Worm (Caenorhabditis elegans) whole organism, early embryonic: Measurements from ENCODE around the gene C17B7.15.
"Not testable (repeated sequence)": the region's sequence is repeated elsewhere in the genome, so short reads cannot be mapped to it uniquely, and the experiment has no call there.

ENCODE experiments used
- B0310.2 ChIP-seq: sonication (generic microtip); optimal IDR thresholded peaks from 2 replicates; lab custom pipeline; 2016; ENCODE audit warnings: mild to moderate bottlenecking, missing genetic modification characterization, missing compliant biosample characterization
- aly-1 ChIP-seq: sonication (generic microtip); optimal IDR thresholded peaks from 2 replicates; lab custom pipeline; 2016; ENCODE audit warnings: missing genetic modification characterization, missing compliant biosample characterization
- ama-1 ChIP-seq: fragments of 150-350 bp; optimal IDR thresholded peaks from 2 replicates; lab custom pipeline; 2014
- ceh-13 ChIP-seq: fragments of 200-800 bp; sonication (Bioruptor generic); optimal IDR thresholded peaks from 2 replicates; lab custom pipeline; 2018; ENCODE audit warnings: mild to moderate bottlenecking, missing genetic modification characterization, missing compliant biosample characterization
- ceh-36 ChIP-seq: sonication (generic microtip); optimal IDR thresholded peaks from 2 replicates; lab custom pipeline; 2016; ENCODE audit warnings: missing genetic modification characterization, inconsistent platforms, missing compliant biosample characterization
- ets-7 ChIP-seq: sonication (generic microtip); optimal IDR thresholded peaks from 2 replicates; lab custom pipeline; 2016; ENCODE audit warnings: missing genotype, missing genetic modification characterization, missing compliant biosample characterization
- flt-1 ChIP-seq: fragments of 200-800 bp; sonication (Bioruptor generic); IDR thresholded peaks from 2 replicates; pipeline ENCODE4 v1.3.6; 2022; ENCODE audit warnings: missing genetic modification characterization, missing compliant biosample characterization
- hmg-4 ChIP-seq: fragments of 200-800 bp; sonication (Bioruptor generic); optimal IDR thresholded peaks from 2 replicates; lab custom pipeline; 2018; ENCODE audit warnings: mild to moderate bottlenecking, missing genetic modification characterization, missing compliant biosample characterization
- hnd-1 ChIP-seq: sonication (generic microtip); optimal IDR thresholded peaks from 2 replicates; lab custom pipeline; 2016; ENCODE audit warnings: missing genetic modification characterization, missing compliant biosample characterization
- pes-1 ChIP-seq: fragments of 200-800 bp; sonication (Bioruptor generic); IDR thresholded peaks from 2 replicates; pipeline ENCODE4 v1.3.6; 2022; ENCODE audit warnings: missing genetic modification reagents, missing genetic modification characterization, missing compliant biosample characterization
- scrt-1 ChIP-seq: fragments of 200-800 bp; sonication (Bioruptor generic); IDR thresholded peaks from 2 replicates; pipeline ENCODE4 v1.3.6; 2022; ENCODE audit warnings: missing genetic modification characterization, missing compliant biosample characterization
- sea-1 ChIP-seq: fragments of 200-800 bp; sonication (Bioruptor generic); conservative IDR thresholded peaks from 2 replicates; pipeline ENCODE4 v1.3.6; 2022; ENCODE audit warnings: missing genetic modification characterization, missing compliant biosample characterization
- tbx-11 ChIP-seq: fragments of 200-800 bp; sonication (Bioruptor generic); IDR thresholded peaks from 2 replicates; pipeline ENCODE4 v1.3.6; 2022; ENCODE audit warnings: missing genetic modification characterization, missing compliant biosample characterization
- tbx-37 ChIP-seq: fragments of 200-800 bp; sonication (Bioruptor generic); conservative IDR thresholded peaks from 2 replicates; pipeline ENCODE4 v1.3.6; 2022; ENCODE audit warnings: missing genetic modification reagents, missing genetic modification characterization, missing compliant biosample characterization

The C17B7.15 gene

ce11 chrV:3394694-3395240 is 44.8 kb downstream of the C17B7.15 start, which contains the start of gene T20D4.15:
T20D4.15 (minus strand) TSS chrV:3394744.
- TF ChIP-seq hmg-4 (GFP tag; lab: Kevin White, UChicago) (no peak), tbx-37 (GFP tag; lab: Robert Waterston, UW) (no peak), ceh-36 (tag; lab: Kevin White, UChicago) (no peak), tbx-11 (GFP tag; lab: Robert Waterston, UW) (no peak), sea-1 (no peak), ama-1 (lab: Kevin White, UChicago) (no peak), ceh-13 (GFP tag; lab: Kevin White, UChicago) (no peak), B0310.2 (tag; lab: Kevin White, UChicago) (no peak), aly-1 (tag; lab: Kevin White, UChicago) (no peak), ets-7 (tag; lab: Kevin White, UChicago) (no peak), hnd-1 (tag; lab: Kevin White, UChicago) (no peak), scrt-1 (no peak)

DNA sequence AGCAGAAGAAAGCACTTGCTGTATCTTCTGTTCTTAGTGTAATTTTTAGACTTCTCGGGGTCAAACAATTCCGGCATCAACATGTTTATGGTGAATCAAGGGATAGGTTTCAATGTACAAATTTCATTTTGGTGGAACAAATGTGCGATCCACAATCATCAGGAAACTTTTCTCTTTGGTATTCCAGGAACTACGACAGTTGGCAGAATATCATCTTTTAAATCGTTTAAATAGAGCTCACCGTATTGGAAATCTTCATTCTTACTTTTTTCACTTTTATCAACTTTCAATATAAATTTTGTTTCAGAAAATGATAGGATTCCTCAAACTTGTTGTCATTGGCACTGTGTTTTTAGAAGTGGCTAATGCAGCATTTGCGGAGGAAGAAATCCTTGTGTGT is 46.8 kb downstream of the C17B7.15 start, which contains the start of gene T20D4.12:
T20D4.12 (plus strand) TSS at position 301 of the 400 bp plus-strand sequence.
- not testable (repeated sequence) for TF ChIP-seq tbx-11 (GFP tag; lab: Robert Waterston, UW); hmg-4 (GFP tag; lab: Kevin White, UChicago); ama-1 (lab: Kevin White, UChicago)

DNA sequence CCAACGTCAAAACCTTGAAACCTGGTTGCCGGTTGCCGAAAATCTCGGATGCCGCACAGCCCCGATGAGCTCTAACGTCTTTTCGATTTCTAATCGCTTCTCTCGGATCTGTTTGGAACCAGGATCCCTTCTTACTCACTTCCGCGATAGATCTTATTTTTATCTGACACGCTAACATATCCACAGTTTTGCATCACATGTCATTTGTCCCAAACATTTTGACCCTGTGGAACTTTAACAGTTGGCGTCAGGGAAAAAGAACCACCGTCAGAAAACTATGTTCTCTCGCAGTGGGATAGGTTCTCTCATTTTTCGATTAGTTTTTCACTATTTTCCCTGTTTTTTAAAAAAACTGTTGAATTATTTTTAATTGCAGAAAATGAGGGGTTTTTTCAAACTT is 48.3 kb downstream of the C17B7.15 start, which contains the start of gene T20D4.11:
T20D4.11 (plus strand) TSS at position 377 of the 400 bp plus-strand sequence.
- no peak for TF ChIP-seq flt-1 (GFP tag; lab: Robert Waterston, UW)
- TF ChIP-seq ets-7 (tag; lab: Kevin White, UChicago), result no peak
- TF ChIP-seq hmg-4 (GFP tag; lab: Kevin White, UChicago), result no peak
- no peak for TF ChIP-seq tbx-11 (GFP tag; lab: Robert Waterston, UW)
- no peak for TF ChIP-seq ama-1 (lab: Kevin White, UChicago)
- TF ChIP-seq pes-1 (GFP tag; lab: Robert Waterston, UW), result no peak

ce11 chrV:3399952-3400351 is 50.0 kb downstream of the C17B7.15 start, which contains the start of gene T20D4.10:
T20D4.10 (plus strand) TSS chrV:3400252.
- TF ChIP-seq ceh-36 (tag; lab: Kevin White, UChicago); pes-1 (GFP tag; lab: Robert Waterston, UW); aly-1 (tag; lab: Kevin White, UChicago): not testable (repeated sequence)
